Fruit fly (Drosophila melanogaster): ENCODE results near the gene Cyp28d2.

Gene Cyp28d2

dm6 chr2L:5251725-5252124, 44.7 kb downstream of the Cyp28d2 start:
- no peak for TF ChIP-seq ttk (optimal IDR thresholded peaks at IDR 0.05)

dm6 chr2L:5252399-5253030, 45.4 kb downstream of the Cyp28d2 start:
- TF ChIP-seq h (optimal IDR thresholded peaks at IDR 0.05) (no peak), psq (optimal IDR thresholded peaks at IDR 0.05) (no peak), Myc (optimal IDR thresholded peaks at IDR 0.05) (no peak), ttk (optimal IDR thresholded peaks at IDR 0.05) (no peak), Sin3A (optimal IDR thresholded peaks at IDR 0.05) (no peak), insv (optimal IDR thresholded peaks at IDR 0.05) (no peak)

dm6 chr2L:5254105-5254711, 47.1 kb downstream of the Cyp28d2 start:
- TF ChIP-seq psq (optimal IDR thresholded peaks at IDR 0.05) = no peak
- no peak for TF ChIP-seq h (optimal IDR thresholded peaks at IDR 0.05)

- TF ChIP-seq insv (optimal IDR thresholded peaks at IDR 0.05) = no peak
- no peak for TF ChIP-seq h (optimal IDR thresholded peaks at IDR 0.05)
- TF ChIP-seq psq (optimal IDR thresholded peaks at IDR 0.05) = no peak
- TF ChIP-seq Myc (optimal IDR thresholded peaks at IDR 0.05) = no peak
- no peak for TF ChIP-seq Sin3A (optimal IDR thresholded peaks at IDR 0.05)
- no peak for TF ChIP-seq ttk (optimal IDR thresholded peaks at IDR 0.05)
Observed at dm6 chr2L:5256036-5256846, 49.2 kb downstream of the Cyp28d2 start.
